Worm (Caenorhabditis elegans) whole organism, L3 larva: ENCODE results near the gene nhr-226.
"Not testable (repeated sequence)": the region's sequence is repeated elsewhere in the genome, so short reads cannot be mapped to it uniquely, and the experiment has no call there.

Source experiments
- elt-2 ChIP-seq: sonication (generic microtip); optimal IDR thresholded peaks from 2 replicates; lab custom pipeline; 2016; ENCODE audit warnings: missing genetic modification reagents, mild to moderate bottlenecking, missing genetic modification characterization, missing compliant biosample characterization
- jun-1 ChIP-seq: fragments of 150-350 bp; optimal IDR thresholded peaks from 2 replicates; lab custom pipeline; 2014; ENCODE audit warnings: missing biosample characterization, missing genetic modification reagents, missing genetic modification characterization
- mml-1 ChIP-seq: fragments of 150-350 bp; sonication (generic microtip); optimal IDR thresholded peaks from 3 replicates; lab custom pipeline; 2014; ENCODE audit warnings: missing biosample characterization, missing genetic modification characterization
- nhr-11 ChIP-seq: fragments of 150-350 bp; optimal IDR thresholded peaks from 2 replicates; lab custom pipeline; 2014; ENCODE audit warnings: missing biosample characterization, missing genetic modification characterization
- nhr-12 ChIP-seq: fragments of 150-350 bp; optimal IDR thresholded peaks from 2 replicates; lab custom pipeline; 2014; ENCODE audit warnings: missing biosample characterization, missing genetic modification characterization
- nhr-23 ChIP-seq: fragments of 150-350 bp; optimal IDR thresholded peaks from 2 replicates; lab custom pipeline; 2014; ENCODE audit warnings: missing biosample characterization, missing genetic modification reagents, missing genetic modification characterization
- nhr-237 ChIP-seq: fragments of 150-350 bp; optimal IDR thresholded peaks from 2 replicates; lab custom pipeline; 2014; ENCODE audit warnings: missing biosample characterization, missing genetic modification characterization
- nhr-77 ChIP-seq: fragments of 150-350 bp; optimal IDR thresholded peaks from 2 replicates; lab custom pipeline; 2014; ENCODE audit warnings: missing biosample characterization, missing genetic modification characterization
- skn-1 ChIP-seq: fragments of 150-350 bp; optimal IDR thresholded peaks from 2 replicates; lab custom pipeline; 2014; ENCODE audit warnings: missing biosample characterization, missing genetic modification characterization
- snpc-4 ChIP-seq: fragments of 150-350 bp; optimal IDR thresholded peaks from 2 replicates; lab custom pipeline; 2014; ENCODE audit warnings: missing biosample characterization, missing genetic modification characterization
- unc-62 ChIP-seq: fragments of 150-350 bp; sonication (generic microtip); optimal IDR thresholded peaks from 4 replicates; lab custom pipeline; 2014; ENCODE audit warnings: missing biosample characterization, missing genetic modification reagents, missing genetic modification characterization
- ztf-11 ChIP-seq: fragments of 150-350 bp; optimal IDR thresholded peaks from 2 replicates; lab custom pipeline; 2014; ENCODE audit warnings: missing biosample characterization, missing genetic modification characterization

DNA sequence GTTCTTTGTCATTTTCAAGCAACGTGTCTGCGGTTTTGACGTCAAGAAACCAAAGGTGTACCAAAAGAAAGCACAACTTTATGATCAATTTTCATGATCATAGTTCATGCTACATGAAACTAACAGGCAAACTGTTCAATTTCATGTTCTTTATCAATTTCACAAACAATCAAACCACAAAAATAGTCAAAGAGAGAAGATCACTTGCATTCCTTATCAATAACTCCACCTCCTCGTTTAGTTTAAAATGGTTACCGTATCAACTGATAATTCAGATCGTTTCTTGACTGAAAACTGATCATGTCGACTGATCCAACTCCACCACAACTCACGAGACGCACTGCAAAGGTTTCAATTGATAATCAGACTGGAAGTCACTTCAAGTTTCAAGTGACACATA, 35.5 kb downstream of the nhr-226 start, which contains the start of gene pud-1.1:
- TF ChIP-seq mml-1 (tag; lab: Kevin White, UChicago); ztf-11 (tag; lab: Kevin White, UChicago); nhr-12 (tag; lab: Kevin White, UChicago); nhr-11 (tag; lab: Kevin White, UChicago); nhr-237 (tag; lab: Kevin White, UChicago); nhr-77 (tag; lab: Kevin White, UChicago); elt-2 (tag; lab: Kevin White, UChicago); jun-1 (tag; lab: Kevin White, UChicago); nhr-23 (tag; lab: Kevin White, UChicago); unc-62 (GFP tag; lab: Kevin White, UChicago); snpc-4 (tag; lab: Kevin White, UChicago); skn-1: not testable (repeated sequence)
